Worm (Caenorhabditis elegans) whole organism, midembryonic: ENCODE results near the gene nhr-135.

Experiments
- T22C8.4 ChIP-seq: fragments of 200-800 bp; sonication (Bioruptor generic); IDR thresholded peaks from 2 replicates; pipeline ENCODE4 v1.3.6; 2022; ENCODE audit warnings: missing genetic modification characterization, missing compliant biosample characterization
- cog-1 ChIP-seq: sonication (generic microtip); optimal IDR thresholded peaks from 2 replicates; lab custom pipeline; 2016; ENCODE audit warnings: missing genetic modification characterization, missing compliant biosample characterization
- flt-1 ChIP-seq: fragments of 200-800 bp; sonication (Bioruptor generic); IDR thresholded peaks from 2 replicates; pipeline ENCODE4 v1.3.6; 2022; ENCODE audit warnings: missing genetic modification characterization, missing compliant biosample characterization
- klf-2 ChIP-seq: fragments of 200-800 bp; sonication (Bioruptor generic); conservative IDR thresholded peaks from 2 replicates; pipeline ENCODE4 v1.3.6; 2022; ENCODE audit warnings: missing genetic modification reagents, missing genetic modification characterization, missing compliant biosample characterization
- med-1 ChIP-seq: sonication (generic microtip); optimal IDR thresholded peaks from 2 replicates; lab custom pipeline; 2017; ENCODE audit warnings: missing genetic modification characterization, mild to moderate bottlenecking, missing compliant biosample characterization, antibody characterized with exemption, missing genetic modification reagents; ENCODE audit not compliant: insufficient read depth
- ref-1 ChIP-seq: fragments of 200-800 bp; sonication (Bioruptor generic); conservative IDR thresholded peaks from 2 replicates; pipeline ENCODE4 v1.3.6; 2022; ENCODE audit warnings: missing genetic modification reagents, missing genetic modification characterization, missing compliant biosample characterization
- ztf-23 ChIP-seq: fragments of 200-800 bp; sonication (Bioruptor generic); IDR thresholded peaks from 2 replicates; pipeline ENCODE4 v1.3.6; 2022; ENCODE audit warnings: missing genetic modification reagents, missing genetic modification characterization, missing compliant biosample characterization

DNA sequence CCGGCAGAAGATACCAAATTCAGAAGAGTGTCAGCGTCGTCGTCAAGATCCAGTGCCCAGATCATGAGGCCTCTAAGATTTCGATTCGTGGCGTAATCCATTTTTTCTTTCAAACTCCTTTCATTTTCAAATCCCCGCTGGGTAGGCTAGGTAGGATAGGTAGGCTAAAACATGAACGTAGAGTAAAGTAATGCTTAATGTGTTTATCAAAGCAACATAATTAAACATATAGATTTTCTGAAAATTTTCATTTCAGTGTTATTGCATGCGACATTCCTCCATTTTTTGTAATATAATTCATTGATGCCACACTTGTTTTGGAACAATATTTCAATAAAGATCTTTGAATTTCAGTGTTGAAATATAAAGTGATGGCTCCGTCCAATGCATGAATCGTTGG, 35.9 kb upstream of the nhr-135 start, which contains the start of gene T01C4.8:
- TF ChIP-seq ref-1 (GFP tag; lab: Robert Waterston, UW) (no peak), cog-1 (tag; lab: Kevin White, UChicago) (no peak), flt-1 (GFP tag; lab: Robert Waterston, UW) (no peak), klf-2 (GFP tag; lab: Robert Waterston, UW) (no peak), ztf-23 (no peak), T22C8.4 (GFP tag; lab: Robert Waterston, UW) (no peak), med-1 (GFP tag; lab: Kevin White, UChicago) (no peak)
